Fruit fly (Drosophila melanogaster) whole organism, pupa: ENCODE data around the gene PolG1.
A peak's percentile ranks its signal among the peaks of the same experiment; 100 is the strongest.

ENCODE experiments used
- CG10348 ChIP-seq: fragments of 200-800 bp; sonication (Bioruptor generic); IDR thresholded peaks from 2 replicates; pipeline ENCODE4 v1.3.6; 2022; ENCODE audit warnings: missing biosample characterization, missing genetic modification characterization
- CG12605 ChIP-seq: fragments of 200-800 bp; sonication (Bioruptor generic); IDR thresholded peaks from 2 replicates; pipeline ENCODE4 v1.3.6; 2022; ENCODE audit warnings: missing biosample characterization, missing genetic modification characterization
- CG13204 ChIP-seq: fragments of 200-800 bp; sonication (Bioruptor generic); optimal IDR thresholded peaks from 2 replicates; lab custom pipeline; 2018; ENCODE audit warnings: missing biosample characterization, mild to moderate bottlenecking, missing genetic modification characterization, moderate library complexity
- CG14655 ChIP-seq: fragments of 200-800 bp; sonication (Bioruptor generic); optimal IDR thresholded peaks from 3 replicates; lab custom pipeline; 2017; ENCODE audit warnings: mild to moderate bottlenecking, missing biosample characterization, missing genetic modification reagents, missing genetic modification characterization
- CG17806 ChIP-seq: fragments of 200-800 bp; sonication (Bioruptor generic); optimal IDR thresholded peaks from 2 replicates; lab custom pipeline; 2018; ENCODE audit warnings: missing biosample characterization, mild to moderate bottlenecking, missing genetic modification characterization, moderate library complexity
- CG32121 ChIP-seq: fragments of 200-800 bp; sonication (Bioruptor generic); IDR thresholded peaks from 2 replicates; pipeline ENCODE4 v1.3.6; 2022; ENCODE audit warnings: missing biosample characterization, missing genetic modification characterization
- CG34367 ChIP-seq: fragments of 200-800 bp; sonication (Bioruptor generic); optimal IDR thresholded peaks from 2 replicates; lab custom pipeline; 2018; ENCODE audit warnings: missing biosample characterization, mild to moderate bottlenecking, missing genetic modification characterization
- CG4496 ChIP-seq: fragments of 200-800 bp; sonication (Bioruptor generic); IDR thresholded peaks from 3 replicates; pipeline ENCODE4 v1.3.6; 2022; ENCODE audit warnings: missing biosample characterization, missing genetic modification characterization
- CG8159 ChIP-seq: fragments of 200-800 bp; sonication (Bioruptor generic); optimal IDR thresholded peaks from 3 replicates; lab custom pipeline; 2018; ENCODE audit warnings: missing biosample characterization, mild to moderate bottlenecking, missing genetic modification characterization, moderate library complexity
- CG8301 ChIP-seq: fragments of 200-800 bp; sonication (Bioruptor generic); optimal IDR thresholded peaks from 2 replicates; lab custom pipeline; 2018; ENCODE audit warnings: missing biosample characterization, mild to moderate bottlenecking, missing genetic modification characterization
- CG9948 ChIP-seq: fragments of 200-800 bp; sonication (Bioruptor generic); optimal IDR thresholded peaks from 2 replicates; lab custom pipeline; 2018; ENCODE audit warnings: missing biosample characterization, mild to moderate bottlenecking, missing genetic modification characterization, moderate library complexity
- D1 ChIP-seq: fragments of 200-800 bp; sonication (Bioruptor generic); optimal IDR thresholded peaks from 2 replicates; lab custom pipeline; 2018; ENCODE audit warnings: missing biosample characterization, mild to moderate bottlenecking, missing genetic modification characterization, moderate library complexity
- EcR ChIP-seq: fragments of 200-800 bp; sonication (Bioruptor generic); optimal IDR thresholded peaks from 3 replicates; lab custom pipeline; 2019; ENCODE audit warnings: missing biosample characterization, missing genetic modification characterization, mild to moderate bottlenecking, moderate library complexity, missing genetic modification reagents
- Ets98B ChIP-seq: fragments of 200-800 bp; sonication (Bioruptor generic); IDR thresholded peaks from 2 replicates; pipeline ENCODE4 v1.3.6; 2022; ENCODE audit warnings: missing biosample characterization, missing genetic modification characterization
- Pif1A ChIP-seq: fragments of 200-800 bp; sonication (Bioruptor generic); optimal IDR thresholded peaks from 3 replicates; lab custom pipeline; 2016; ENCODE audit warnings: missing biosample characterization, missing genetic modification characterization
- Pif1B ChIP-seq: fragments of 200-800 bp; sonication (Bioruptor generic); optimal IDR thresholded peaks from 3 replicates; lab custom pipeline; 2016; ENCODE audit warnings: missing biosample characterization, missing genetic modification characterization
- Snoo ChIP-seq: fragments of 200-800 bp; sonication (Bioruptor generic); optimal IDR thresholded peaks from 3 replicates; lab custom pipeline; 2017; ENCODE audit warnings: missing biosample characterization, mild to moderate bottlenecking, missing genetic modification characterization, inconsistent platforms
- fd96Ca ChIP-seq: fragments of 200-800 bp; sonication (Bioruptor generic); IDR thresholded peaks from 3 replicates; pipeline ENCODE4 v1.3.6; 2022; ENCODE audit warnings: missing biosample characterization, missing genetic modification characterization
- gl ChIP-seq: fragments of 200-800 bp; sonication (Bioruptor generic); optimal IDR thresholded peaks from 2 replicates; lab custom pipeline; 2018; ENCODE audit warnings: missing biosample characterization, mild to moderate bottlenecking, missing genetic modification characterization
- rn ChIP-seq: fragments of 200-800 bp; sonication (Bioruptor generic); IDR thresholded peaks from 2 replicates; pipeline ENCODE4 v1.3.6; 2022; ENCODE audit warnings: missing biosample characterization, missing genetic modification characterization

Gene PolG1

dm6 chr2L:13804561-13805067, 23.0 kb downstream of the PolG1 start:
- TF ChIP-seq fd96Ca (GFP tag; lab: Robert Waterston, UW) (peak; percentile 46; the same call in 1 of the 3 replicates), gl (tag; lab: Kevin White, UChicago) (peak; percentile 37), D1 (tag; lab: Kevin White, UChicago) (no peak), EcR (GFP tag; lab: Kevin White, UChicago) (peak; percentile 90), Ets98B (GFP tag; lab: Robert Waterston, UW) (peak; percentile 46; the same call in 1 of the 2 replicates)

DNA sequence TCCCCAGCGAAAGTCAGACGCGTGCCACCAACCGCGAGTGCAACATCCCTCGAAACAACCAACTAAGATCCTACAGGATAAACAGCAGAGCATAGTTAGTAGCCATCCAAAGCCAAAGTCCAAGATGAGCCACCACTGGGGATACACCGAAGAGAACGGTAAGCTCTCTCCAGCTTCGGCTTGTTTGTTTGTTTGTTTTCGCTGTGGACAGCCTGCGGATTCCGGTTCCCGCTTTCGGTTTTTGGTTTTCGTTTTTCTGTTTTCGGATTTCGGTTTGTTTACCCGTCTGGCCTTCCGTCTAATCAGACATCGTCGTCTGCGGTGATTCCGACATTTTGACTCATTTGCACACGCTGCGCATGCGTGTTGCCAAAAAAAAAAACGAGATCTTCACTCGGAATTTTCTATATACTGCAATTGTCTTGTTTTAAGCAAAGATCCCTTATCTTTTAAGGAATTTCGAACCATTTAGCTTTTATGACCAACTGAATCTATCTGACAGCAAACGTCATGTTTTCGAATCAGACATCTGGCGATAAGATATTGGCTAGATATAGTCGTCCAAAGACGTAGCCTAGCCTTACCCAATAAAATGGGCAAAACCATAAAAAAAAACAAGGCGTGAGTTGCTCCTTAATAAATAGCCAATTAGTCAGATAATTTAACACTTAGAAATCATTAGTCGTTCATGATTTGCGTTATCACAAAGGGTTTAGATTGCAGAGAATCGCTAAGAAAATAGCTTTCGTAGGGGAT, 23.6 kb downstream of the PolG1 start:
- TF ChIP-seq CG10348 (GFP tag; lab: Robert Waterston, UW) (no peak), fd96Ca (GFP tag; lab: Robert Waterston, UW) (no peak), Ets98B (GFP tag; lab: Robert Waterston, UW) (no peak), CG4496 (GFP tag; lab: Robert Waterston, UW) (0 out of 3 replicates have a peak, but pooled peaks have one; percentile 22), CG34367 (tag; lab: Kevin White, UChicago) (no peak), Snoo (tag; lab: Kevin White, UChicago) (no peak), CG13204 (no peak)

DNA sequence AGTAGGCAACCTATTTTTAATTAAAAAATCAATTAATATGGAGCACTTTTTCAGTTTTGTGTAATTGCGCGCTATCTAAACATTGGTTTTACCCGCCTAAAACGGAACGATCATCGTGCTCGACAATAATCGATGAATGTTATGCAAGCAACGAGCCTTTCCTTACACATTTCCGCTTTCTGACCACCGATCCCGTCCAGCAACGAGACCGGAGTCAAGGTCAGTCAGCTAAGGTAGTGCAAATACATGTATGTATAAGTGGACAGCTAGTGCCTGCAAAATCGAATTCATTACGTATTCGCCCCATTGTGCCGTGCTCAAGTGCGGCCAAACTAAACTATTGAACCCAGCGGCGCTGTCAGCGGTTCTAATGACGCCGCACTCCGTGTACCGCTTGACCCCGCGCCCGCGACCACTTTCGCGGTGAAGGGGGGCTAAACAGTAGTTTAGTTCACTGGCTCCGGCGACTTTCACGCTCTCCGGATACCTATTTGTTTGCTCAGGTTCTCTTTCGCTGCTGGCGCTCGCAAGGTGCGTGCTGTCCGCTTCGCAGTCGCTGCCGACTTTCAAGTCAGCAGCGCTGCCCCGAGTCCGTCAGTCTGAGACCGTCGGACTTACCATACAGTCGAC, 24.4 kb downstream of the PolG1 start, which contains the start of gene CAH1:
Gene CAH1 (plus strand): TSS at position 595 of the 630 bp plus-strand sequence.
- TF ChIP-seq CG8159 (no peak), CG17806 (tag; lab: Kevin White, UChicago) (no peak), Pif1A (GFP tag; lab: Kevin White, UChicago) (no peak), CG8301 (tag; lab: Kevin White, UChicago) (no peak), CG32121 (no peak), CG13204 (no peak), fd96Ca (GFP tag; lab: Robert Waterston, UW) (no peak)
- TF ChIP-seq, all 21 proteins: peak for 0

DNA sequence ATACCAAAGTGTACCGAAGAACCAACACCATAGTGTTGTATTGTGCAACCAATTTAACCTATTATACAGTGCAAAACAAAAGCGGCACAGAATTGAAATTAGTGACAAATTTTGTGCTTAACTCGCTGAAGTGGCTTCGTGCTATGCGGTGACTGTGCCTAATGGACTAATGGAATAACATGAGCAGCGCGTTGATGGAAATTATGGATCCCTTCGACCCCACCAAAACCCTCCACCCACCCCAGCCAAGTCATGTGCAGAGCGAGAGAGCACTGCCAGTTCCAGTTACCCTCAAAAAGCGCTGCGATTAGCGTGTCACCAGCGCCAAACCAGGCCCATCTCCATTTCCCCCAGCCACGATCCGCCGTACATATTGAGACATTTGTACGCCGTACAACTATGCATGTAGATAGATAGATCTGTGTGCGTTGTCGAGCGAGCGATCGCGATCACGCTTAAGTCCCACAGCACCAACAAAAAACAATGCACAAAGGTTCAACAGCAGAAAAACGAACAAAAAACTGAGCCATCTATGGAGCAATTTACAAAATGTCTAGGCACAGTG, 25.4 kb downstream of the PolG1 start:
- TF ChIP-seq CG12605 (GFP tag; lab: Robert Waterston, UW) (0 out of 2 replicates have a peak, but pooled peaks have one; percentile 52), CG34367 (tag; lab: Kevin White, UChicago) (no peak)

DNA sequence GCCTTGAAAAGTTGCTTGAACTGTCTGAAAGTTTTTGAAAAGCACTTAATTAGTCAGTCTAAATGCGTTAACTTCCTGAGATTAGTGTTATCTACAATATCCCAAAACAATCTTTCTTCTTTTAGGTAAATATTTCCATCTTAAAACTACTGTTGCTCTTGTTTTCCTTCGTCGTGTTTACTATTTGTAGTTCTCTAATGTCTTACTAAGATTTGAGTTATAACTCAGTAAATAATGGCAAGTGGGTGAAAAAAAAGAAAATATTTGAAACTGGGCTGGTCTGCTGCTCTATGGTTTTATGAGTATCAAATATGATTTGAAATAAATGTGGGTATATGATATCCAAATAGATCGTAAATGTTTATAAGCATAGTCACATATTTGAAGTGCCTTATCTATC, 26.4 kb downstream of the PolG1 start:
- TF ChIP-seq gl (tag; lab: Kevin White, UChicago) (no peak), CG17806 (tag; lab: Kevin White, UChicago) (no peak), CG8159 (no peak)

DNA sequence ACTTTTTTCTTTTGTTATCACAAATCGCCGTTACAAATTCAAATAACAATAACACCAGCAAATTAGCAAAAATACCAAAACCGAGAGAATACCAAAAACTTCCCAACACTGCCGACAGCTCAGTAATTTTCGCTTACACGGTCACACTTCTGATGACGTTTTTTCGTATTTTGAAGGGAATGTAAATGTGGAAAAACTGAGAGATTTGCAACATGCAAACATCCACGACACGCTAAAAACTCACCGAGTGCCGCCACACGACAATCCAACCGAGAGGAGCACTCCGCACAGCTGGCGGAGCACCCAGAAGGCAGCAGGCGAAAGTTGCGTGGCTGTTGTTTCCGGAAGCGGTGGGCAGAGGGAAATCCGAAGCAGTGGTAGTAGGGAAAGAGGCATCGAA, 34.2 kb downstream of the PolG1 start, which contains the start of gene Sec71:
Gene Sec71 (plus strand): TSS at position 117 of the 400 bp plus-strand sequence.
- no peak for TF ChIP-seq CG32121
- TF ChIP-seq Pif1B, result no peak

dm6 chr2L:13790715-13791114, 36.9 kb downstream of the PolG1 start, which contains the start of gene CG16863:
Gene CG16863 (plus strand): TSS chr2L:13790959.
- TF ChIP-seq CG17806 (tag; lab: Kevin White, UChicago) (no peak), D1 (tag; lab: Kevin White, UChicago) (no peak), CG8301 (tag; lab: Kevin White, UChicago) (no peak), CG34367 (tag; lab: Kevin White, UChicago) (no peak)
- TF ChIP-seq, all 21 proteins: peak for 0

DNA sequence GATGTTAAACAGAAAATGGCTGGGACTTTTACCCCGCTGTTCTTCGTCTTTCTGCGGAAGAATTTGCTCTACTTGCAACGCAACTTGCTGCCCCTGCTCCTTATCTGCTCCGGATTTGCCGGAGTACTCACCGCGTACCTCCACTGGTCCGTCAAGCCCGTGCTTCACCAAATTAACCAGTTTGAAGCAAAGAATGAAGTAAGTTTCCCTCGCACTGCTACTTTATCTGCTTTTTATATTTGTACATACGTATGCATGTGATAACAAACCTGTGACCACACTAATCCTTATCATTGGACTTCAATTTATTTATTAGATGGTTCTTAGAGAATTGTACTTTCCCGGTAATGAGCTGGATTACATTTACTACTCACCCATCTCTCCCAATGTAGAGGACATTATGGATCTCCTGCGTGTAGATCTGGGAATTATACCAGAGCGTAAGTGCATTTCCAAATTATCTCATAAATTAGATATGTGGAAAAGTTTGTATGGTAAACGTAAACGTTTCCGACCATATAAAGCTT, 43.4 kb downstream of the PolG1 start, which contains the start of gene CG16890:
Gene CG16890 (minus strand): TSS at position 184 of the 527 bp plus-strand sequence.
- TF ChIP-seq CG9948 (tag; lab: Kevin White, UChicago), result no peak
- TF ChIP-seq EcR (GFP tag; lab: Kevin White, UChicago), result no peak
- no peak for TF ChIP-seq CG34367 (tag; lab: Kevin White, UChicago)
- TF ChIP-seq gl (tag; lab: Kevin White, UChicago), result no peak
- TF ChIP-seq D1 (tag; lab: Kevin White, UChicago), result no peak
- TF ChIP-seq CG14655 (GFP tag; lab: Kevin White, UChicago), result no peak
- no peak for TF ChIP-seq CG10348 (GFP tag; lab: Robert Waterston, UW)
- TF ChIP-seq Pif1B, result no peak
- TF ChIP-seq CG4496 (GFP tag; lab: Robert Waterston, UW), result no peak
- TF ChIP-seq CG13204, result no peak
- no peak for TF ChIP-seq CG8301 (tag; lab: Kevin White, UChicago)
- no peak for TF ChIP-seq CG12605 (GFP tag; lab: Robert Waterston, UW)
- no peak for TF ChIP-seq Snoo (tag; lab: Kevin White, UChicago)
- no peak for TF ChIP-seq CG17806 (tag; lab: Kevin White, UChicago)
- TF ChIP-seq rn, result no peak
- TF ChIP-seq Ets98B (GFP tag; lab: Robert Waterston, UW), result no peak
